Worm (Caenorhabditis elegans): ENCODE results near the gene stdh-2.

Gene stdh-2

ce11 chrV:16244078-16244477 lies 20.0 kb downstream of the stdh-2 start, which contains the start of gene srh-104:
Gene srh-104, minus strand, starts transcription at chrV:16244178.
- no peak for TF ChIP-seq skn-1 (tag; optimal IDR thresholded peaks at IDR 0.05)
- no peak for TF ChIP-seq unc-39 (tag; optimal IDR thresholded peaks at IDR 0.05)
- no peak for TF ChIP-seq unc-62 (GFP tag; optimal IDR thresholded peaks at IDR 0.05)
- no peak for TF ChIP-seq crh-2 (tag; optimal IDR thresholded peaks at IDR 0.05)
- TF ChIP-seq nhr-77 (tag; optimal IDR thresholded peaks at IDR 0.05), result no peak
- TF ChIP-seq sma-3 (GFP tag; optimal IDR thresholded peaks at IDR 0.05), result no peak
- no peak for TF ChIP-seq unc-55 (GFP tag; optimal IDR thresholded peaks at IDR 0.05)

ce11 chrV:16246579-16246978 lies 22.5 kb downstream of the stdh-2 start, which contains the start of gene srh-95:
Gene srh-95, plus strand, starts transcription at chrV:16246879.
- no peak for TF ChIP-seq ceh-16 (tag; optimal IDR thresholded peaks at IDR 0.05)
- no peak for TF ChIP-seq skn-1 (tag; optimal IDR thresholded peaks at IDR 0.05)
- TF ChIP-seq lin-39 (tag; optimal IDR thresholded peaks at IDR 0.05), result no peak
- TF ChIP-seq crh-2 (tag; optimal IDR thresholded peaks at IDR 0.05), result no peak
- no peak for TF ChIP-seq fos-1 (tag; optimal IDR thresholded peaks at IDR 0.05)
- no peak for TF ChIP-seq nhr-11 (tag; optimal IDR thresholded peaks at IDR 0.05)
- TF ChIP-seq mbf-1 (tag; optimal IDR thresholded peaks at IDR 0.05), result no peak
- no peak for TF ChIP-seq R02D3.7 (tag; optimal IDR thresholded peaks at IDR 0.05)
- no peak for TF ChIP-seq ztf-11 (tag; optimal IDR thresholded peaks at IDR 0.05)
- TF ChIP-seq F13H6.1 (tag; optimal IDR thresholded peaks at IDR 0.05), result no peak
- TF ChIP-seq mdl-1 (tag; optimal IDR thresholded peaks at IDR 0.05), result no peak
- no peak for TF ChIP-seq nhr-237 (tag; optimal IDR thresholded peaks at IDR 0.05)
- TF ChIP-seq alr-1 (tag; optimal IDR thresholded peaks at IDR 0.05), result no peak
- TF ChIP-seq ZK546.5 (tag; optimal IDR thresholded peaks at IDR 0.05), result no peak

DNA sequence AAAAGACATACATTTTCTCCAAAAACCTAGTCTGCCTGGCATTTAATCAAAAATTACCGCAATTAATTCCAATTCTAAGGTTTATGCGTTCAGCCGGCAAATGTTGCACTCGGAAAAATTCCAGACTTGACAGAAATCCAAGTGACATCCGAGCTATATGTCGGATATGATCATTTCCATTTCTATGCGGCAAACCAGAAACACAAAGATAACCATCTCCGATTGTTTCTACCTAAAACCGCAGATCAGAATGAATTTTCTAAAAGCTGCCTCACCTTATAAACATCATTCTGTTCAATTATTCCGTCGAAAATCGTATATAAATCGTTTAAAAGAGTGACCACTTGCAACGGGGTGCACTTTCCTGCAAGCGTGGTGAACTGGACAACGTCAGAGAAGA lies 25.0 kb downstream of the stdh-2 start:
- TF ChIP-seq ztf-4 (tag; optimal IDR thresholded peaks at IDR 0.05), result no peak
- TF ChIP-seq zag-1 (tag; optimal IDR thresholded peaks at IDR 0.05), result no peak
- no peak for TF ChIP-seq mdl-1 (tag; optimal IDR thresholded peaks at IDR 0.05)
- no peak for TF ChIP-seq nhr-77 (tag; optimal IDR thresholded peaks at IDR 0.05)
- no peak for TF ChIP-seq aly-2 (tag; optimal IDR thresholded peaks at IDR 0.05)
- no peak for TF ChIP-seq ztf-11 (tag; optimal IDR thresholded peaks at IDR 0.05)
- TF ChIP-seq lsy-2 (tag; optimal IDR thresholded peaks at IDR 0.05), result no peak
- TF ChIP-seq mbf-1 (tag; optimal IDR thresholded peaks at IDR 0.05), result no peak
- TF ChIP-seq gmeb-1 (tag; optimal IDR thresholded peaks at IDR 0.05), result no peak
- no peak for TF ChIP-seq snpc-4 (tag; optimal IDR thresholded peaks at IDR 0.05)
- TF ChIP-seq unc-55 (GFP tag; optimal IDR thresholded peaks at IDR 0.05), result no peak
- TF ChIP-seq nhr-129 (tag; optimal IDR thresholded peaks at IDR 0.05), result no peak
- no peak for TF ChIP-seq elt-3 (tag; optimal IDR thresholded peaks at IDR 0.05)
- no peak for TF ChIP-seq crh-2 (tag; optimal IDR thresholded peaks at IDR 0.05)
- TF ChIP-seq lin-39 (tag; optimal IDR thresholded peaks at IDR 0.05), result no peak

DNA sequence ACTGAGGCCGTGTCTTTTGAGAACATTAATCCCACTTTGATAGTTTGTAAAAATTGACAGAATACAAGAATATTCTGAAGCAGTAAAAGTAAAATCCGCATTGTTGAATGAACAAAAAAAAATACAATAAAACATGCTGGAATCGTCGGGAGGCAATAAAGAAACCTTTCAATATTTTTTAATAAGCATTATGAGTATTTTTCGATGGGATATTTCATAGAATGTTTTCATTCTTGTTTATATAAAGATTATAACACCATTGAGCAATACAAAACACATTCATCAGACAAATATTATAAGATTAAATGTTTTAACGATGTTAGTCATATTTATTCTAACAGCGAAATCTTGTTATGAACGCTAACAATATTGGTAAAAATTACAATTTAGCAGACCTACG lies 29.6 kb downstream of the stdh-2 start, which contains the start of gene gcy-20:
Gene gcy-20 (minus strand): TSS at position 101 of the 400 bp plus-strand sequence.
- TF ChIP-seq elt-3 (tag; optimal IDR thresholded peaks at IDR 0.05) (no peak), nhr-21 (tag; optimal IDR thresholded peaks at IDR 0.05) (no peak), ZK546.5 (tag; optimal IDR thresholded peaks at IDR 0.05) (no peak), lin-13 (GFP tag; optimal IDR thresholded peaks at IDR 0.05) (no peak), blmp-1 (tag; optimal IDR thresholded peaks at IDR 0.05; ENCODE audit: insufficient read depth) (no peak), R02D3.7 (tag; optimal IDR thresholded peaks at IDR 0.05) (no peak), lin-39 (tag; optimal IDR thresholded peaks at IDR 0.05) (no peak), aly-2 (tag; optimal IDR thresholded peaks at IDR 0.05) (no peak), sma-9 (GFP tag; optimal IDR thresholded peaks at IDR 0.05) (no peak), sma-9 (tag; optimal IDR thresholded peaks at IDR 0.05) (no peak), egl-27 (tag; optimal IDR thresholded peaks at IDR 0.05) (no peak), alr-1 (tag; optimal IDR thresholded peaks at IDR 0.05) (no peak), unc-62 (GFP tag; optimal IDR thresholded peaks at IDR 0.05) (no peak), nhr-129 (tag; optimal IDR thresholded peaks at IDR 0.05) (no peak), mdl-1 (tag; optimal IDR thresholded peaks at IDR 0.05) (no peak), zag-1 (tag; optimal IDR thresholded peaks at IDR 0.05) (no peak), crh-2 (tag; optimal IDR thresholded peaks at IDR 0.05) (no peak), lin-11 (tag; optimal IDR thresholded peaks at IDR 0.05) (no peak), nhr-25 (tag; optimal IDR thresholded peaks at IDR 0.05) (no peak), Y55F3AM.14 (GFP tag; optimal IDR thresholded peaks at IDR 0.05) (no peak), dmd-4 (tag; optimal IDR thresholded peaks at IDR 0.05) (no peak)

All from whole organism, L2 larva.